Fruit fly (Drosophila melanogaster): ENCODE data around the gene aurA.

The aurA gene

DNA sequence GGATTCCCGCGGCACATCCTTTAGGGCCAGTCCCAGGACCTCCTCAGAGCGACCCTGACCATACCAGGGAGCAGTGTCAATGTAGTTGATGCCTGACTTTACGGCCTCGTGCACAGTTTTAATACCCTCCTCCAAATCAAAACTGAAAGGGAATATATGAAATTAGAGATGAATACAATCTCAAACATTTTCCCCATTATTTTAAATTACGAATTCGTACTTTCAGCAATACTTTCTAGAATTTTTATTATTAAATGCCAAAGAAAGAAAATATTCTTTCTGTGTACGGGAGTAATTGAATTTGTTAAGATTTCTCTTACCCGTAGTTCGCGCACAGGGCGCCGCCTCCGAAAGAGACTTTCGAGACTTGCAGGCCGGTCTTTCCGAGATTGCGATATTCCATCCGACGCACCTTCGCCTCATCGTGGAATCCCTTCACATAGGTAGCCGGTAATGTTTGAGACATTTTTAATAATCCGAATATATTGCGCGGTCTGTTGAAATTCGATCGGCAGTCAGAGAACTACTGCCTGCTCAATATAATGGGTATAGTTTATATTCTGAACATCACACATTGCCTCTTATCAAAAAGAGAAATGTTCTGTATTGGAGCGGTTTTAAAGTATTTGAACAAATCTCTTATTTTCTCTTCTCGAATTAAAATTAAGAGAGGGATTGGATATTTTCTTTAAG is 17.1 kb downstream of the aurA start, which contains the start of gene CG18547:
Gene CG18547, minus strand, starts transcription at position 512 of the 693 bp plus-strand sequence.
- peak; percentile 61 to 74 for TF ChIP-seq Trl (optimal IDR thresholded peaks at IDR 0.05)
- TF ChIP-seq Trl (GFP tag; optimal IDR thresholded peaks at IDR 0.05): no peak
- 0 out of 4 replicates have a peak, but pooled peaks have one; percentile 53 for TF ChIP-seq chinmo (GFP tag; IDR thresholded peaks at IDR 0.05; ENCODE audit: partially characterized antibody)
- no peak for TF ChIP-seq CG13894 (tag; optimal IDR thresholded peaks at IDR 0.05)
- peak; percentile 92 for TF ChIP-seq CG3163 (GFP tag; optimal IDR thresholded peaks at IDR 0.05)
- no peak for TF ChIP-seq al (GFP tag; IDR thresholded peaks at IDR 0.05)
- TF ChIP-seq CG16813 (GFP tag; IDR thresholded peaks at IDR 0.05; ENCODE audit: partially characterized antibody): no peak
- no peak for TF ChIP-seq C15 (GFP tag; IDR thresholded peaks at IDR 0.05)
- peak; percentile 34 for TF ChIP-seq exex (tag; optimal IDR thresholded peaks at IDR 0.05)
- TF ChIP-seq CG2889 (GFP tag; IDR thresholded peaks at IDR 0.05): no peak
- TF ChIP-seq bsh (GFP tag; optimal IDR thresholded peaks at IDR 0.05): peak in 1 of 2 experiments; percentile 8
- TF ChIP-seq Jarid2 (GFP tag; optimal IDR thresholded peaks at IDR 0.05): peak; percentile 66
- no peak for TF ChIP-seq ATbp (GFP tag; optimal IDR thresholded peaks at IDR 0.05)
- no peak for TF ChIP-seq CG11398 (GFP tag; optimal IDR thresholded peaks at IDR 0.05)
- peak; percentile 29; the same call in 1 of the 2 replicates for TF ChIP-seq Xrp1 (GFP tag; IDR thresholded peaks at IDR 0.05)
- no peak for TF ChIP-seq onecut (GFP tag; IDR thresholded peaks at IDR 0.05)
- peak; percentile 2 for TF ChIP-seq D19A (tag; optimal IDR thresholded peaks at IDR 0.05)
- TF ChIP-seq sens (GFP tag): peak; percentile 76
- TF ChIP-seq CG10274 (GFP tag; optimal IDR thresholded peaks at IDR 0.05): peak; percentile 29
- TF ChIP-seq Abd-B (GFP tag; optimal IDR thresholded peaks at IDR 0.05): no peak
- TF ChIP-seq lab (GFP tag; optimal IDR thresholded peaks at IDR 0.05): peak; percentile 2
- TF ChIP-seq Drgx (GFP tag; IDR thresholded peaks at IDR 0.05): peak; percentile 53
- peak; percentile 0 for TF ChIP-seq CG2120 (GFP tag; optimal IDR thresholded peaks at IDR 0.05)
- no peak for TF ChIP-seq Hr3 (GFP tag; optimal IDR thresholded peaks at IDR 0.05)
- peak; percentile 0 for TF ChIP-seq lilli (GFP tag; optimal IDR thresholded peaks at IDR 0.05)
- TF ChIP-seq z (GFP tag; IDR thresholded peaks at IDR 0.05): 0 out of 3 replicates have a peak, but pooled peaks have one; percentile 36
- peak; percentile 37 for TF ChIP-seq nom (GFP tag; optimal IDR thresholded peaks at IDR 0.05)
- TF ChIP-seq abd-A (tag; optimal IDR thresholded peaks at IDR 0.05): no peak

- TF ChIP-seq jigr1 (GFP tag; IDR thresholded peaks at IDR 0.05) (no peak), CG12769 (tag; optimal IDR thresholded peaks at IDR 0.05) (no peak), sna (GFP tag; IDR thresholded peaks at IDR 0.05; ENCODE audit: partially characterized antibody) (no peak), exex (tag; optimal IDR thresholded peaks at IDR 0.05) (peak; percentile 75)
These were observed 19.0 kb downstream of the aurA start, which contains the start of gene CG12224 for dm6 chr3R:11981962-11982361. Gene CG12224, minus strand, starts transcription at chr3R:11982062.

dm6 chr3R:11982547-11982946 is 19.6 kb downstream of the aurA start:
- TF ChIP-seq nom (GFP tag; optimal IDR thresholded peaks at IDR 0.05): peak; percentile 25
- TF ChIP-seq Jarid2 (GFP tag; optimal IDR thresholded peaks at IDR 0.05): peak; percentile 15
- peak; percentile 54 to 74 for TF ChIP-seq Trl (optimal IDR thresholded peaks at IDR 0.05)
- TF ChIP-seq Trl (GFP tag; optimal IDR thresholded peaks at IDR 0.05): no peak
- TF ChIP-seq lbe (GFP tag; optimal IDR thresholded peaks at IDR 0.05): peak; percentile 4
- TF ChIP-seq CG12155 (GFP tag; optimal IDR thresholded peaks at IDR 0.05): no peak

- TF ChIP-seq Trl (optimal IDR thresholded peaks at IDR 0.05) (peak; percentile 18 to 56), Trl (GFP tag; optimal IDR thresholded peaks at IDR 0.05) (no peak), amos (GFP tag; IDR thresholded peaks at IDR 0.05; ENCODE audit: partially characterized antibody) (no peak)
These were observed 21.5 kb downstream of the aurA start, which contains the start of gene CG3397 for dm6 chr3R:11984441-11984840. Gene CG3397, minus strand, starts transcription at chr3R:11984541.
